Fruit fly (Drosophila melanogaster) whole organism, prepupa: ENCODE measurements around the gene CG3706.

Source experiments
- CG10631 ChIP-seq: fragments of 200-800 bp; sonication (Bioruptor generic); optimal IDR thresholded peaks from 2 replicates; lab custom pipeline; 2016; ENCODE audit warnings: missing biosample characterization, missing genetic modification characterization
- CG11294 ChIP-seq: fragments of 200-800 bp; sonication (Bioruptor generic); IDR thresholded peaks from 2 replicates; pipeline ENCODE4 v1.3.6; 2022; ENCODE audit warnings: missing biosample characterization, missing genetic modification characterization
- Gug ChIP-seq: fragments of 200-800 bp; sonication (Bioruptor generic); IDR thresholded peaks from 2 replicates; pipeline ENCODE4 v1.3.6; 2022; ENCODE audit warnings: missing biosample characterization, missing genetic modification characterization
- Hr38 ChIP-seq: sonication (Bioruptor generic); optimal IDR thresholded peaks from 2 replicates; lab custom pipeline; 2016; ENCODE audit warnings: missing biosample characterization, missing genetic modification characterization
- Hr39 ChIP-seq: fragments of 200-800 bp; sonication (Bioruptor generic); optimal IDR thresholded peaks from 2 replicates; lab custom pipeline; 2016; ENCODE audit warnings: missing biosample characterization, missing genetic modification characterization
- Sox102F ChIP-seq: fragments of 200-800 bp; sonication (Bioruptor generic); optimal IDR thresholded peaks from 2 replicates; lab custom pipeline; 2016; ENCODE audit warnings: missing biosample characterization, mild to moderate bottlenecking, missing genetic modification characterization
- achi ChIP-seq: fragments of 200-800 bp; sonication (Bioruptor generic); optimal IDR thresholded peaks from 3 replicates; lab custom pipeline; 2016; ENCODE audit warnings: missing biosample characterization, missing genetic modification characterization

- TF ChIP-seq CG11294 (GFP tag; lab: Robert Waterston, UW) (no peak), CG10631 (no peak), Hr39 (GFP tag; lab: Kevin White, UChicago) (no peak), achi (GFP tag; lab: Kevin White, UChicago) (no peak), Sox102F (GFP tag; lab: Kevin White, UChicago) (no peak), Hr38 (GFP tag; lab: Kevin White, UChicago) (no peak), Gug (GFP tag; lab: Robert Waterston, UW) (no peak)
These were observed 21.5 kb upstream of the CG3706 start for dm6 chrX:953807-954206.
